Fruit fly (Drosophila melanogaster) whole organism, embryonic: ENCODE data around the gene CG44142.

Experiments used
- Ada2b ChIP-seq: fragments of 200-800 bp; sonication (Bioruptor generic); IDR thresholded peaks from 2 replicates; pipeline ENCODE4 v1.3.6; 2022; ENCODE audit warnings: missing biosample characterization, missing genetic modification characterization
- Awh ChIP-seq: fragments of 200-800 bp; sonication (Bioruptor generic); IDR thresholded peaks from 2 replicates; pipeline ENCODE4, ENCODE4 v1.3.6; 2022; ENCODE audit warnings: missing biosample characterization, missing genetic modification characterization
- BtbVII ChIP-seq: fragments of 200-800 bp; sonication (Bioruptor generic); optimal IDR thresholded peaks from 3 replicates; lab custom pipeline; 2017; ENCODE audit warnings: missing biosample characterization, mild to moderate bottlenecking, missing genetic modification characterization
- CG10267 ChIP-seq: fragments of 200-800 bp; sonication (Bioruptor generic); optimal IDR thresholded peaks from 2 replicates; lab custom pipeline; 2018; ENCODE audit warnings: missing biosample characterization, mild to moderate bottlenecking, missing genetic modification characterization, moderate library complexity
- CG10431 ChIP-seq: fragments of 200-800 bp; sonication (Bioruptor generic); optimal IDR thresholded peaks from 3 replicates; lab custom pipeline; 2018; ENCODE audit warnings: missing biosample characterization, mild to moderate bottlenecking, missing genetic modification characterization
- CG10959 ChIP-seq: fragments of 200-800 bp; sonication (Bioruptor generic); IDR thresholded peaks from 2 replicates; pipeline ENCODE4 v1.3.6; 2022; ENCODE audit warnings: missing biosample characterization, missing genetic modification characterization
- CG13424 ChIP-seq: fragments of 200-800 bp; sonication (Bioruptor generic); optimal IDR thresholded peaks from 2 replicates; lab custom pipeline; 2019; ENCODE audit warnings: missing biosample characterization, mild to moderate bottlenecking, missing genetic modification characterization, moderate library complexity
- CG14014 ChIP-seq: fragments of 200-800 bp; sonication (Bioruptor generic); IDR thresholded peaks from 2 replicates; pipeline ENCODE4 v1.3.6; 2022; ENCODE audit warnings: missing biosample characterization, missing genetic modification characterization
- CG14965 ChIP-seq: fragments of 200-800 bp; sonication (Bioruptor generic); optimal IDR thresholded peaks from 2 replicates; lab custom pipeline; 2016; ENCODE audit warnings: missing biosample characterization, missing genetic modification characterization, borderline replicate concordance
- CG15514 ChIP-seq: fragments of 200-800 bp; sonication (Bioruptor generic); optimal IDR thresholded peaks from 3 replicates; lab custom pipeline; 2017; ENCODE audit warnings: missing biosample characterization, missing genetic modification characterization, mild to moderate bottlenecking, moderate library complexity, missing genetic modification reagents
- CG1602 ChIP-seq: fragments of 200-800 bp; sonication (Bioruptor generic); optimal IDR thresholded peaks from 3 replicates; lab custom pipeline; 2016; ENCODE audit warnings: missing biosample characterization, missing genetic modification characterization
- CG17328 ChIP-seq: fragments of 200-800 bp; sonication (Bioruptor generic); IDR thresholded peaks from 2 replicates; pipeline ENCODE4 v1.3.6; 2022; ENCODE audit warnings: missing biosample characterization, missing genetic modification characterization
- CG18262 ChIP-seq: fragments of 200-800 bp; optimal IDR thresholded peaks from 3 replicates; lab custom pipeline; 2019; ENCODE audit warnings: missing biosample characterization, mild to moderate bottlenecking, missing genetic modification characterization, moderate library complexity
- CG2116 ChIP-seq: fragments of 200-800 bp; sonication (Bioruptor generic); optimal IDR thresholded peaks from 3 replicates; lab custom pipeline; 2018; ENCODE audit warnings: missing biosample characterization, mild to moderate bottlenecking, missing genetic modification characterization
- CG33557 ChIP-seq: fragments of 200-800 bp; sonication (Bioruptor generic); optimal IDR thresholded peaks from 2 replicates; lab custom pipeline; 2019; ENCODE audit warnings: missing biosample characterization, mild to moderate bottlenecking, missing genetic modification characterization, moderate library complexity
- CG34422 ChIP-seq: fragments of 200-800 bp; sonication (Bioruptor generic); IDR thresholded peaks from 3 replicates; pipeline ENCODE4 v1.3.6; 2022; ENCODE audit warnings: missing biosample characterization, missing genetic modification characterization
- CG4404 ChIP-seq: fragments of 200-800 bp; sonication (Bioruptor generic); IDR thresholded peaks from 2 replicates; pipeline ENCODE4 v1.3.6; 2022; ENCODE audit warnings: missing biosample characterization, missing genetic modification characterization
- CG4854 ChIP-seq: fragments of 200-800 bp; sonication (Bioruptor generic); optimal IDR thresholded peaks from 2 replicates; lab custom pipeline; 2016; ENCODE audit warnings: missing biosample characterization, missing genetic modification characterization, inconsistent platforms
- CG5180 ChIP-seq: fragments of 200-800 bp; sonication (Bioruptor generic); optimal IDR thresholded peaks from 3 replicates; lab custom pipeline; 2017; ENCODE audit warnings: missing biosample characterization, missing genetic modification characterization, mild to moderate bottlenecking, moderate library complexity, missing genetic modification reagents
- CG6254 ChIP-seq: fragments of 200-800 bp; sonication (Bioruptor generic); optimal IDR thresholded peaks from 3 replicates; lab custom pipeline; 2017; ENCODE audit warnings: mild to moderate bottlenecking, missing biosample characterization, missing genetic modification reagents, missing genetic modification characterization
- CG8765 ChIP-seq: fragments of 200-800 bp; sonication (Bioruptor generic); IDR thresholded peaks from 2 replicates; pipeline ENCODE4 v1.3.6; 2022; ENCODE audit warnings: missing biosample characterization, missing genetic modification characterization
- CG9797 ChIP-seq: fragments of 200-800 bp; sonication (Bioruptor generic); optimal IDR thresholded peaks from 3 replicates; lab custom pipeline; 2018; ENCODE audit warnings: missing biosample characterization, mild to moderate bottlenecking, missing genetic modification characterization
- CTCF ChIP-seq: fragments of 200-800 bp; sonication (Bioruptor generic); optimal IDR thresholded peaks from 2 replicates; lab custom pipeline; 2017; ENCODE audit warnings: missing biosample characterization, mild to moderate bottlenecking, missing genetic modification characterization, moderate library complexity
- Camta ChIP-seq: fragments of 200-800 bp; sonication (Bioruptor generic); optimal IDR thresholded peaks from 2 replicates; lab custom pipeline; 2016; ENCODE audit warnings: missing biosample characterization, missing genetic modification characterization
- CkIIα-i1 ChIP-seq: fragments of 200-800 bp; sonication (Bioruptor generic); IDR thresholded peaks from 2 replicates; pipeline ENCODE4 v1.3.6; 2022; ENCODE audit warnings: missing biosample characterization, missing genetic modification characterization
- CrebB ChIP-seq: fragments of 200-800 bp; sonication (Bioruptor generic); optimal IDR thresholded peaks from 3 replicates; lab custom pipeline; 2018; ENCODE audit warnings: missing biosample characterization, mild to moderate bottlenecking, missing genetic modification characterization
- Dbx ChIP-seq: fragments of 200-800 bp; sonication (Bioruptor generic); IDR thresholded peaks from 3 replicates; pipeline ENCODE4 v1.3.6; 2022; ENCODE audit warnings: missing biosample characterization, missing genetic modification characterization
- Dip2 ChIP-seq: fragments of 200-800 bp; sonication (Bioruptor generic); IDR thresholded peaks from 2 replicates; pipeline ENCODE4 v1.3.6; 2022; ENCODE audit warnings: missing biosample characterization, missing genetic modification characterization
- E2f2 ChIP-seq: fragments of 200-800 bp; sonication (Bioruptor generic); IDR thresholded peaks from 2 replicates; pipeline ENCODE4 v1.3.6; 2022; ENCODE audit warnings: missing biosample characterization, missing genetic modification characterization
- Fer3 ChIP-seq: fragments of 200-800 bp; sonication (Bioruptor generic); optimal IDR thresholded peaks from 2 replicates; lab custom pipeline; 2018; ENCODE audit warnings: missing biosample characterization, mild to moderate bottlenecking, missing genetic modification characterization, moderate library complexity
- HmgD ChIP-seq: fragments of 200-800 bp; sonication (Bioruptor generic); optimal IDR thresholded peaks from 3 replicates; lab custom pipeline; 2016; ENCODE audit warnings: missing biosample characterization, missing genetic modification characterization
- Lhr ChIP-seq: fragments of 200-800 bp; sonication (Bioruptor generic); optimal IDR thresholded peaks from 3 replicates; lab custom pipeline; 2017; ENCODE audit warnings: mild to moderate bottlenecking, missing biosample characterization, missing genetic modification reagents, missing genetic modification characterization
- Myb ChIP-seq: fragments of 200-800 bp; sonication (Bioruptor generic); optimal IDR thresholded peaks from 2 replicates; lab custom pipeline; 2016; ENCODE audit warnings: missing biosample characterization, missing genetic modification characterization
- Neu2 ChIP-seq: fragments of 200-800 bp; sonication (Bioruptor generic); optimal IDR thresholded peaks from 3 replicates; lab custom pipeline; 2016; ENCODE audit warnings: missing biosample characterization, missing genetic modification characterization, borderline replicate concordance
- NfI ChIP-seq: fragments of 200-800 bp; sonication (Bioruptor generic); optimal IDR thresholded peaks from 3 replicates; lab custom pipeline; 2018; ENCODE audit warnings: missing biosample characterization, mild to moderate bottlenecking, missing genetic modification characterization, moderate library complexity
- Ravus ChIP-seq: fragments of 200-800 bp; sonication (Bioruptor generic); IDR thresholded peaks from 2 replicates; pipeline ENCODE4 v1.3.6; 2022; ENCODE audit warnings: missing biosample characterization, missing genetic modification characterization
- Stat92E ChIP-seq, 3 experiments: fragments of >200 bp in 2 of 3; fragments of 200-800 bp in 1 of 3; sonication (Bioruptor generic) in 1 of 3; optimal IDR thresholded peaks; 2 replicates each; lab custom pipeline; 2017 to 2019; ENCODE audit warnings: missing biosample characterization in 3 of 3, missing genetic modification characterization in 3 of 3, mild to moderate bottlenecking in 1 of 3, moderate library complexity in 1 of 3
- cato ChIP-seq: fragments of 200-800 bp; sonication (Bioruptor generic); optimal IDR thresholded peaks from 2 replicates; lab custom pipeline; 2016; ENCODE audit warnings: missing biosample characterization, missing genetic modification characterization, borderline replicate concordance
- chm ChIP-seq: fragments of 200-800 bp; sonication (Bioruptor generic); IDR thresholded peaks from 2 replicates; pipeline ENCODE4 v1.3.6; 2022; ENCODE audit warnings: missing biosample characterization, missing genetic modification characterization
- exex ChIP-seq: fragments of 200-800 bp; sonication (Bioruptor generic); optimal IDR thresholded peaks from 4 replicates; lab custom pipeline; 2018; ENCODE audit warnings: missing biosample characterization, mild to moderate bottlenecking, missing genetic modification characterization, moderate library complexity
- fd64A ChIP-seq: fragments of 200-800 bp; sonication (Bioruptor generic); optimal IDR thresholded peaks from 3 replicates; lab custom pipeline; 2018; ENCODE audit warnings: missing biosample characterization, mild to moderate bottlenecking, missing genetic modification characterization
- gce ChIP-seq: fragments of 200-800 bp; sonication (Bioruptor generic); IDR thresholded peaks from 3 replicates; pipeline ENCODE4 v1.3.6; 2022; ENCODE audit warnings: missing biosample characterization, missing genetic modification characterization
- gfzf ChIP-seq: fragments of 200-800 bp; sonication (Bioruptor generic); optimal IDR thresholded peaks from 2 replicates; lab custom pipeline; 2016; ENCODE audit warnings: missing biosample characterization, mild to moderate bottlenecking, missing genetic modification characterization, moderate library complexity
- gsb-n ChIP-seq: fragments of 200-800 bp; sonication (Bioruptor generic); optimal IDR thresholded peaks from 3 replicates; lab custom pipeline; 2018; ENCODE audit warnings: missing biosample characterization, mild to moderate bottlenecking, missing genetic modification characterization
- hbn ChIP-seq: fragments of 200-800 bp; sonication (Bioruptor generic); IDR thresholded peaks from 2 replicates; pipeline ENCODE4 v1.3.6; 2022; ENCODE audit warnings: missing biosample characterization, missing genetic modification characterization; ENCODE audit not compliant: partially characterized antibody
- mld ChIP-seq: fragments of 200-800 bp; sonication (Bioruptor generic); IDR thresholded peaks from 3 replicates; pipeline ENCODE4 v1.3.6; 2022; ENCODE audit warnings: missing biosample characterization, missing genetic modification characterization; ENCODE audit not compliant: partially characterized antibody
- nerfin-2 ChIP-seq: fragments of 200-800 bp; sonication (Bioruptor generic); IDR thresholded peaks from 2 replicates; pipeline ENCODE4 v1.3.6; 2022; ENCODE audit warnings: missing biosample characterization, missing genetic modification characterization; ENCODE audit not compliant: partially characterized antibody
- pzg ChIP-seq: fragments of 200-800 bp; sonication (Bioruptor generic); optimal IDR thresholded peaks from 3 replicates; lab custom pipeline; 2018; ENCODE audit warnings: missing biosample characterization, mild to moderate bottlenecking, missing genetic modification characterization, moderate library complexity
- run ChIP-seq: fragments of 200-800 bp; sonication (Bioruptor generic); optimal IDR thresholded peaks from 3 replicates; lab custom pipeline; 2018; ENCODE audit warnings: missing biosample characterization, mild to moderate bottlenecking, missing genetic modification characterization
- sens-2 ChIP-seq: fragments of 200-800 bp; sonication (Bioruptor generic); IDR thresholded peaks from 2 replicates; pipeline ENCODE4 v1.3.6; 2022; ENCODE audit warnings: missing biosample characterization, missing genetic modification characterization
- unc-4 ChIP-seq: fragments of 200-800 bp; sonication (Bioruptor generic); IDR thresholded peaks from 2 replicates; pipeline ENCODE4 v1.3.6; 2022; ENCODE audit warnings: missing biosample characterization, missing genetic modification characterization; ENCODE audit not compliant: partially characterized antibody

CG44142 gene

dm6 chr3R:13271758-13272157 is 41.2 kb downstream of the CG44142 start, which contains the start of gene TBC1D5 (continued):
- TF ChIP-seq HmgD (GFP tag; lab: Kevin White, UChicago) (no peak), cato (no peak), gce (GFP tag; lab: Robert Waterston, UW) (no peak), fd64A (no peak), gsb-n (no peak), Myb (GFP tag; lab: Kevin White, UChicago) (peak; percentile 93), CG10431 (GFP tag; lab: Kevin White, UChicago) (no peak), CG34422 (GFP tag; lab: Robert Waterston, UW) (no peak), CTCF (GFP tag; lab: Kevin White, UChicago) (no peak), E2f2 (GFP tag; lab: Robert Waterston, UW) (peak; percentile 76), unc-4 (GFP tag; lab: Robert Waterston, UW) (no peak), CG13424 (no peak), CG9797 (GFP tag; lab: Kevin White, UChicago) (peak; percentile 77), CG2116 (GFP tag; lab: Kevin White, UChicago) (peak; percentile 1), CrebB (tag; lab: Kevin White, UChicago) (no peak), BtbVII (GFP tag; lab: Kevin White, UChicago) (no peak), CG33557 (GFP tag; lab: Kevin White, UChicago) (no peak), Lhr (GFP tag; lab: Kevin White, UChicago) (peak; percentile 11), CG4404 (no peak), chm (GFP tag; lab: Robert Waterston, UW) (0 out of 2 replicates have a peak, but pooled peaks have one; percentile 38), CkIIα-i1 (no peak), CG10267 (tag; lab: Kevin White, UChicago) (peak; percentile 18), hbn (GFP tag; lab: Robert Waterston, UW) (no peak), CG8765 (GFP tag; lab: Robert Waterston, UW) (no peak), CG6254 (GFP tag; lab: Kevin White, UChicago) (no peak), Fer3 (no peak), CG17328 (GFP tag; lab: Robert Waterston, UW) (no peak), NfI (GFP tag; lab: Kevin White, UChicago) (no peak), CG15514 (GFP tag; lab: Kevin White, UChicago) (peak; percentile 6), CG18262 (tag; lab: Kevin White, UChicago) (no peak), exex (tag; lab: Kevin White, UChicago) (no peak), Dip2 (GFP tag; lab: Robert Waterston, UW) (no peak), CG14965 (GFP tag; lab: Kevin White, UChicago) (no peak), Ada2b (no peak), run (tag; lab: Kevin White, UChicago) (no peak), CG10959 (GFP tag; lab: Robert Waterston, UW) (no peak), CG1602 (no peak), pzg (peak; percentile 70), mld (GFP tag; lab: Robert Waterston, UW) (no peak), Neu2 (GFP tag; lab: Kevin White, UChicago) (no peak), sens-2 (GFP tag; lab: Robert Waterston, UW) (no peak), Stat92E (GFP tag; optimal IDR thresholded peaks at IDR 0.05; lab: Kevin White, UChicago) (peak in 1 of 3 experiments; percentile 3), CG14014 (GFP tag; lab: Robert Waterston, UW) (no peak), nerfin-2 (GFP tag; lab: Robert Waterston, UW) (no peak), Dbx (GFP tag; lab: Robert Waterston, UW) (no peak), CG4854 (GFP tag; lab: Kevin White, UChicago) (no peak), Awh (GFP tag; lab: Robert Waterston, UW) (no peak), Ravus (no peak), CG5180 (GFP tag; lab: Kevin White, UChicago) (no peak), gfzf (GFP tag; lab: Kevin White, UChicago) (peak; percentile 88), Camta (GFP tag; lab: Kevin White, UChicago) (no peak)
